Worm (Caenorhabditis elegans) whole organism, L4 larva: ENCODE results near the gene cit-1.1.
"Not testable (repeated sequence)": the region's sequence is repeated elsewhere in the genome, so short reads cannot be mapped to it uniquely, and the experiment has no call there.

Source experiments
- R02D3.7 ChIP-seq: fragments of 150-350 bp; sonication (generic microtip); optimal IDR thresholded peaks from 3 replicates; lab custom pipeline; 2014; ENCODE audit warnings: missing biosample characterization, missing genetic modification characterization
- T20F7.1 ChIP-seq: fragments of 200-800 bp; sonication (Bioruptor generic); optimal IDR thresholded peaks from 2 replicates; lab custom pipeline; 2018; ENCODE audit warnings: mild to moderate bottlenecking, missing genetic modification characterization, missing compliant biosample characterization
- T26A8.4 ChIP-seq: fragments of 200-800 bp; sonication (Bioruptor generic); IDR thresholded peaks from 2 replicates; pipeline ENCODE4 v1.3.6; 2022; ENCODE audit warnings: missing genetic modification characterization, missing compliant biosample characterization
- Y105C5A.15 ChIP-seq: fragments of 200-800 bp; sonication (Bioruptor generic); IDR thresholded peaks from 2 replicates; pipeline ENCODE4 v1.3.6; 2022; ENCODE audit warnings: missing genetic modification characterization, missing compliant biosample characterization
- ZK337.2 ChIP-seq: fragments of 200-800 bp; sonication (Bioruptor generic); IDR thresholded peaks from 2 replicates; pipeline ENCODE4 v1.3.6; 2022; ENCODE audit warnings: missing genetic modification reagents, missing genetic modification characterization, missing compliant biosample characterization
- aha-1 ChIP-seq: fragments of 150-350 bp; peaks from one replicate; lab custom pipeline; 2014; ENCODE audit warnings: missing biosample characterization, missing genetic modification characterization
- aly-2 ChIP-seq: sonication (generic microtip); optimal IDR thresholded peaks from 2 replicates; lab custom pipeline; 2018; ENCODE audit warnings: missing biosample characterization, missing genetic modification characterization
- arid-1 ChIP-seq: fragments of 200-800 bp; sonication (Bioruptor generic); conservative IDR thresholded peaks from 2 replicates; pipeline ENCODE4 v1.3.6; 2022; ENCODE audit warnings: missing genetic modification reagents, missing genetic modification characterization, missing compliant biosample characterization
- attf-4 ChIP-seq: sonication (generic microtip); optimal IDR thresholded peaks from 3 replicates; lab custom pipeline; 2017; ENCODE audit warnings: missing biosample characterization, missing genetic modification characterization
- ceh-44 ChIP-seq: fragments of 200-800 bp; sonication (Bioruptor generic); IDR thresholded peaks from 2 replicates; pipeline ENCODE4 v1.3.6; 2022; ENCODE audit warnings: missing genetic modification reagents, missing genetic modification characterization, missing compliant biosample characterization
- ceh-82 ChIP-seq: sonication (generic microtip); optimal IDR thresholded peaks from 2 replicates; lab custom pipeline; 2017; ENCODE audit warnings: missing biosample characterization, missing genetic modification characterization
- daf-12 ChIP-seq: fragments of 150-350 bp; optimal IDR thresholded peaks from 2 replicates; lab custom pipeline; 2014; ENCODE audit warnings: missing biosample characterization, missing genetic modification reagents, missing genetic modification characterization
- daf-8 ChIP-seq: fragments of 200-800 bp; sonication (Bioruptor generic); IDR thresholded peaks from 2 replicates; pipeline ENCODE4 v1.3.6; 2022; ENCODE audit warnings: missing genetic modification characterization, missing compliant biosample characterization
- dmd-8 ChIP-seq: fragments of 200-800 bp; sonication (Bioruptor generic); IDR thresholded peaks from 2 replicates; pipeline ENCODE4 v1.3.6; 2022; ENCODE audit warnings: missing genetic modification characterization, missing compliant biosample characterization
- dve-1 ChIP-seq: sonication (generic microtip); optimal IDR thresholded peaks from 2 replicates; lab custom pipeline; 2017; ENCODE audit warnings: antibody characterized with exemption, mild to moderate bottlenecking, missing genetic modification characterization, missing compliant biosample characterization; ENCODE audit not compliant: insufficient read depth
- fkh-10 ChIP-seq: fragments of 150-350 bp; optimal IDR thresholded peaks from 2 replicates; lab custom pipeline; 2014; ENCODE audit warnings: missing biosample characterization, missing genetic modification reagents, missing genetic modification characterization
- hif-1 ChIP-seq, 2 experiments: sonication (generic microtip); optimal IDR thresholded peaks; 2 replicates each; lab custom pipeline; 2016 to 2017; ENCODE audit warnings: missing compliant biosample characterization in 2 of 2, missing genetic modification characterization in 2 of 2, missing genetic modification reagents in 2 of 2, missing genotype in 2 of 2, mild to moderate bottlenecking in 1 of 2
- hlh-30 ChIP-seq: sonication (generic microtip); optimal IDR thresholded peaks from 2 replicates; lab custom pipeline; 2017; ENCODE audit warnings: antibody characterized with exemption, mild to moderate bottlenecking, missing genetic modification characterization, missing compliant biosample characterization; ENCODE audit not compliant: insufficient read depth
- lim-7 ChIP-seq: fragments of 200-800 bp; sonication (Bioruptor generic); IDR thresholded peaks from 2 replicates; pipeline ENCODE4 v1.3.6; 2022; ENCODE audit warnings: missing genetic modification characterization, missing compliant biosample characterization
- lin-1 ChIP-seq: fragments of 200-800 bp; sonication (Bioruptor generic); IDR thresholded peaks from 2 replicates; pipeline ENCODE4 v1.3.6; 2022; ENCODE audit warnings: missing genetic modification reagents, missing genetic modification characterization, missing compliant biosample characterization
- lin-38 ChIP-seq: fragments of 200-800 bp; sonication (Bioruptor generic); IDR thresholded peaks from 2 replicates; pipeline ENCODE4 v1.3.6; 2022; ENCODE audit warnings: missing genetic modification reagents, missing genetic modification characterization, missing compliant biosample characterization
- lir-3 ChIP-seq: sonication (generic microtip); optimal IDR thresholded peaks from 2 replicates; lab custom pipeline; 2016; ENCODE audit warnings: mild to moderate bottlenecking, missing genetic modification characterization, missing compliant biosample characterization
- lsy-2 ChIP-seq, 2 experiments: fragments of 150-350 bp in 1 of 2; sonication (generic microtip) in 1 of 2; optimal IDR thresholded peaks; 2 replicates each; lab custom pipeline; 2014 to 2017; ENCODE audit warnings: missing biosample characterization in 2 of 2, missing genetic modification characterization in 2 of 2
- madf-5 ChIP-seq, 2 experiments: fragments of 200-800 bp; sonication (Bioruptor generic); IDR thresholded peaks; 2 replicates each; pipeline ENCODE4 v1.3.6; 2022; ENCODE audit warnings: missing compliant biosample characterization in 2 of 2, missing genetic modification characterization in 2 of 2
- madf-9 ChIP-seq: fragments of 200-800 bp; sonication (Bioruptor generic); conservative IDR thresholded peaks from 2 replicates; pipeline ENCODE4 v1.3.6; 2022; ENCODE audit warnings: missing genetic modification reagents, missing genetic modification characterization, missing compliant biosample characterization
- nhr-42 ChIP-seq: fragments of 200-800 bp; sonication (Bioruptor generic); IDR thresholded peaks from 2 replicates; pipeline ENCODE4 v1.3.6; 2022; ENCODE audit warnings: missing genetic modification characterization, missing compliant biosample characterization
- unc-39 ChIP-seq: sonication (generic microtip); optimal IDR thresholded peaks from 2 replicates; lab custom pipeline; 2017; ENCODE audit warnings: missing biosample characterization, missing genetic modification characterization
- zfp-2 ChIP-seq: sonication (generic microtip); optimal IDR thresholded peaks from 2 replicates; lab custom pipeline; 2016; ENCODE audit warnings: mild to moderate bottlenecking, missing genetic modification characterization, missing compliant biosample characterization
- zfp-3 ChIP-seq: fragments of 200-800 bp; sonication (Bioruptor generic); conservative IDR thresholded peaks from 2 replicates; pipeline ENCODE4 v1.3.6; 2022; ENCODE audit warnings: missing genetic modification reagents, missing genetic modification characterization, missing compliant biosample characterization

Gene cit-1.1

ce11 chrIII:7965946-7966692 is 43.5 kb downstream of the cit-1.1 start:
- peak; percentile 38 for TF ChIP-seq aha-1 (tag; lab: Kevin White, UChicago)
- TF ChIP-seq dmd-8, result peak; percentile 80
- TF ChIP-seq lim-7, result 0 out of 2 replicates have a peak, but pooled peaks have one; percentile 50
- 0 out of 2 replicates have a peak, but pooled peaks have one; percentile 33 for TF ChIP-seq Y105C5A.15
- 0 out of 2 replicates have a peak, but pooled peaks have one; percentile 15 for TF ChIP-seq T26A8.4
- TF ChIP-seq madf-5 (GFP tag; IDR thresholded peaks at IDR 0.05; lab: Robert Waterston, UW), result 0 out of 4 replicates have a peak, but pooled peaks of 1 of the 2 experiments have one; percentile 27
- TF ChIP-seq, all 104 proteins: peak for 6; not testable (repeated sequence) for 98

ce11 chrIII:7964281-7964680 is 45.3 kb downstream of the cit-1.1 start, which contains the start of gene F54H12.2:
Gene F54H12.2 (plus strand): TSS chrIII:7964581.
- not testable (repeated sequence) for TF ChIP-seq fkh-10 (GFP tag; lab: Kevin White, UChicago); ZK337.2 (GFP tag; lab: Robert Waterston, UW); daf-8 (GFP tag; lab: Robert Waterston, UW)
- TF ChIP-seq, all 104 proteins: peak for 0; not testable (repeated sequence) for 104

- TF ChIP-seq lin-1 (GFP tag; lab: Robert Waterston, UW); T20F7.1 (GFP tag; lab: Kevin White, UChicago); ceh-82 (tag; lab: Kevin White, UChicago): not testable (repeated sequence)
These were observed 47.0 kb downstream of the cit-1.1 start, which contains the start of gene F54H12.4 for ce11 chrIII:7962641-7963040. Gene F54H12.4 (minus strand): TSS chrIII:7962741.

- 0 out of 2 replicates have a peak, but pooled peaks have one; percentile 44 for TF ChIP-seq lin-1 (GFP tag; lab: Robert Waterston, UW)
- TF ChIP-seq lin-38, result peak; percentile 54
- peak; percentile 24; the same call in 1 of the 2 replicates for TF ChIP-seq arid-1 (GFP tag; lab: Robert Waterston, UW)
These were observed 50.6 kb downstream of the cit-1.1 start, which contains the start of gene F54H12.10 for ce11 chrIII:7958922-7959609. Gene F54H12.10 (minus strand): TSS chrIII:7958972.

- TF ChIP-seq lir-3 (tag; lab: Kevin White, UChicago) (no peak), unc-39 (no peak), hlh-30 (tag; lab: Kevin White, UChicago) (peak; percentile 5), lsy-2 (tag; optimal IDR thresholded peaks at IDR 0.05; lab: Kevin White, UChicago) (peak in 1 of 2 experiments; percentile 41), dve-1 (tag; lab: Kevin White, UChicago) (peak; percentile 15)
These were observed 51.5 kb downstream of the cit-1.1 start, which contains the start of gene C29E4.11 for ce11 chrIII:7958085-7958484. Gene C29E4.11 (minus strand): TSS chrIII:7958114.

- TF ChIP-seq attf-4 (tag; lab: Kevin White, UChicago) (no peak), R02D3.7 (no peak), nhr-42 (GFP tag; lab: Robert Waterston, UW) (no peak), daf-12 (tag; lab: Kevin White, UChicago) (no peak), madf-9 (GFP tag; lab: Robert Waterston, UW) (no peak), zfp-2 (no peak), ZK337.2 (GFP tag; lab: Robert Waterston, UW) (no peak), ceh-44 (GFP tag; lab: Robert Waterston, UW) (no peak), T26A8.4 (no peak), hif-1 (tag; optimal IDR thresholded peaks at IDR 0.05; lab: Kevin White, UChicago) (no peak), aly-2 (no peak), zfp-3 (GFP tag; lab: Robert Waterston, UW) (no peak)
- TF ChIP-seq, all 104 proteins: peak for 0
These were observed 52.7 kb downstream of the cit-1.1 start, which contains the start of gene C29E4.9 for ce11 chrIII:7956965-7957364. Gene C29E4.9 (minus strand): TSS chrIII:7957065.
